Fruit fly (Drosophila melanogaster): ENCODE measurements around the gene CG13051.

The CG13051 gene

dm6 chr3L:16231857-16232256 lies 33.0 kb downstream of the CG13051 start, which contains the start of the genes PDCD-5 and MED10 (continued):
- TF ChIP-seq Atf-2 (GFP tag; optimal IDR thresholded peaks at IDR 0.05) (no peak), ci (GFP tag; IDR thresholded peaks at IDR 0.05) (no peak), CG6791 (GFP tag; IDR thresholded peaks at IDR 0.05; ENCODE audit: partially characterized antibody) (peak; percentile 32; the same call in 2 of the 3 replicates), Mrtf (GFP tag; IDR thresholded peaks at IDR 0.05) (no peak), CG10959 (GFP tag; IDR thresholded peaks at IDR 0.05) (peak; percentile 33; the same call in 1 of the 2 replicates), tgo (GFP tag; IDR thresholded peaks at IDR 0.05) (no peak), sc (optimal IDR thresholded peaks at IDR 0.05) (no peak), sc (GFP tag; optimal IDR thresholded peaks at IDR 0.05) (no peak), fd102C (GFP tag; optimal IDR thresholded peaks at IDR 0.05) (no peak), dan (GFP tag; IDR thresholded peaks at IDR 0.05) (no peak), CG11695 (GFP tag; IDR thresholded peaks at IDR 0.05) (no peak), gsb (GFP tag; IDR thresholded peaks at IDR 0.05) (no peak), Taf1 (GFP tag; IDR thresholded peaks at IDR 0.05) (no peak), gro (GFP tag; optimal IDR thresholded peaks at IDR 0.05) (peak; percentile 52), phol (tag; optimal IDR thresholded peaks at IDR 0.05) (peak; percentile 65), CG34376 (GFP tag; optimal IDR thresholded peaks at IDR 0.05) (no peak), luna (GFP tag; optimal IDR thresholded peaks at IDR 0.05) (no peak), CG2199 (GFP tag; IDR thresholded peaks at IDR 0.05) (no peak), CG15479 (GFP tag; optimal IDR thresholded peaks at IDR 0.05) (no peak), CoRest (tag; optimal IDR thresholded peaks at IDR 0.05) (peak; percentile 47), H15 (GFP tag; IDR thresholded peaks at IDR 0.05) (no peak), mld (GFP tag; IDR thresholded peaks at IDR 0.05; ENCODE audit: partially characterized antibody) (no peak), tap (tag; optimal IDR thresholded peaks at IDR 0.05) (no peak), ac (GFP tag; optimal IDR thresholded peaks at IDR 0.05) (no peak), CG1603 (tag; optimal IDR thresholded peaks at IDR 0.05) (peak; percentile 83), Opbp (GFP tag; IDR thresholded peaks at IDR 0.05; ENCODE audit: partially characterized antibody) (peak; percentile 50; the same call in 1 of the 3 replicates), MBD-R2 (GFP tag; IDR thresholded peaks at IDR 0.05) (peak; percentile 96), ERR (GFP tag; optimal IDR thresholded peaks at IDR 0.05) (peak; percentile 27), CG3847 (GFP tag; IDR thresholded peaks at IDR 0.05) (peak; percentile 35; the same call in 1 of the 2 replicates), CG12071 (GFP tag; optimal IDR thresholded peaks at IDR 0.05) (no peak), Ssrp (tag; optimal IDR thresholded peaks at IDR 0.05) (no peak), slou (GFP tag; optimal IDR thresholded peaks at IDR 0.05) (no peak), CG18011 (GFP tag; optimal IDR thresholded peaks at IDR 0.05) (no peak), CG11696 (GFP tag; IDR thresholded peaks at IDR 0.05) (no peak), gt (GFP tag; IDR thresholded peaks at IDR 0.05) (no peak), Hmx (GFP tag; optimal IDR thresholded peaks at IDR 0.05) (no peak), CG17328 (GFP tag; IDR thresholded peaks at IDR 0.05) (no peak), shn (GFP tag; optimal IDR thresholded peaks at IDR 0.05) (no peak), sisA (GFP tag; IDR thresholded peaks at IDR 0.05) (no peak), CG9797 (GFP tag; optimal IDR thresholded peaks at IDR 0.05) (peak; percentile 77), kay (GFP tag; optimal IDR thresholded peaks at IDR 0.05) (no peak), Med (GFP tag) (peak; percentile 89), odd (GFP tag; optimal IDR thresholded peaks at IDR 0.05) (no peak), CG2120 (GFP tag; optimal IDR thresholded peaks at IDR 0.05) (no peak), CG9876 (GFP tag; optimal IDR thresholded peaks at IDR 0.05) (no peak), CG17361 (GFP tag; IDR thresholded peaks at IDR 0.05) (no peak), NC2β (GFP tag; optimal IDR thresholded peaks at IDR 0.05) (no peak), CG13287 (GFP tag; IDR thresholded peaks at IDR 0.05; ENCODE audit: partially characterized antibody) (peak; percentile 36; the same call in 1 of the 2 replicates), CG30020 (tag; optimal IDR thresholded peaks at IDR 0.05) (peak; percentile 80), rib (GFP tag; IDR thresholded peaks at IDR 0.05) (no peak), chn (GFP tag; optimal IDR thresholded peaks at IDR 0.05) (no peak), PHDP (tag; optimal IDR thresholded peaks at IDR 0.05) (no peak), Xbp1 (GFP tag; optimal IDR thresholded peaks at IDR 0.05) (no peak)

All from whole organism, embryonic.